Worm (Caenorhabditis elegans) whole organism, L4 larva: ENCODE measurements around the gene F55A11.1.

ENCODE experiments used
- F10B5.3 ChIP-seq: sonication (generic microtip); optimal IDR thresholded peaks from 2 replicates; lab custom pipeline; 2016; ENCODE audit warnings: mild to moderate bottlenecking, missing genetic modification characterization, missing compliant biosample characterization
- F26F4.8 ChIP-seq: fragments of 200-800 bp; sonication (Bioruptor generic); conservative IDR thresholded peaks from 2 replicates; pipeline ENCODE4 v1.3.6; 2022; ENCODE audit warnings: missing genetic modification characterization, missing compliant biosample characterization
- F44E2.7 ChIP-seq: fragments of 200-800 bp; sonication (Bioruptor generic); IDR thresholded peaks from 2 replicates; pipeline ENCODE4 v2.1.2; 2022; ENCODE audit warnings: missing genetic modification characterization, missing compliant biosample characterization
- F49E8.2 ChIP-seq: sonication (generic microtip); optimal IDR thresholded peaks from 2 replicates; lab custom pipeline; 2016; ENCODE audit warnings: missing compliant biosample characterization, mild to moderate bottlenecking, missing genetic modification characterization, borderline replicate concordance
- R02D3.7 ChIP-seq: fragments of 150-350 bp; sonication (generic microtip); optimal IDR thresholded peaks from 3 replicates; lab custom pipeline; 2014; ENCODE audit warnings: missing biosample characterization, missing genetic modification characterization
- Y105C5A.15 ChIP-seq: fragments of 200-800 bp; sonication (Bioruptor generic); IDR thresholded peaks from 2 replicates; pipeline ENCODE4 v1.3.6; 2022; ENCODE audit warnings: missing genetic modification characterization, missing compliant biosample characterization
- Y5F2A.4 ChIP-seq: fragments of 200-800 bp; sonication (Bioruptor generic); optimal IDR thresholded peaks from 2 replicates; lab custom pipeline; 2018; ENCODE audit warnings: mild to moderate bottlenecking, missing genetic modification characterization, missing compliant biosample characterization
- ZK337.2 ChIP-seq: fragments of 200-800 bp; sonication (Bioruptor generic); IDR thresholded peaks from 2 replicates; pipeline ENCODE4 v1.3.6; 2022; ENCODE audit warnings: missing genetic modification reagents, missing genetic modification characterization, missing compliant biosample characterization
- aha-1 ChIP-seq: fragments of 150-350 bp; peaks from one replicate; lab custom pipeline; 2014; ENCODE audit warnings: missing biosample characterization, missing genetic modification characterization
- aly-2 ChIP-seq: sonication (generic microtip); optimal IDR thresholded peaks from 2 replicates; lab custom pipeline; 2018; ENCODE audit warnings: missing biosample characterization, missing genetic modification characterization
- arid-1 ChIP-seq: fragments of 200-800 bp; sonication (Bioruptor generic); conservative IDR thresholded peaks from 2 replicates; pipeline ENCODE4 v1.3.6; 2022; ENCODE audit warnings: missing genetic modification reagents, missing genetic modification characterization, missing compliant biosample characterization
- ceh-20 ChIP-seq: fragments of 200-800 bp; sonication (Bioruptor generic); IDR thresholded peaks from 2 replicates; pipeline ENCODE4 v1.3.6; 2022; ENCODE audit warnings: missing genetic modification reagents, missing genetic modification characterization, missing compliant biosample characterization
- ceh-28 ChIP-seq: fragments of 150-350 bp; optimal IDR thresholded peaks from 2 replicates; lab custom pipeline; 2014; ENCODE audit warnings: missing biosample characterization, missing genetic modification reagents, missing genetic modification characterization
- ceh-44 ChIP-seq: fragments of 200-800 bp; sonication (Bioruptor generic); IDR thresholded peaks from 2 replicates; pipeline ENCODE4 v1.3.6; 2022; ENCODE audit warnings: missing genetic modification reagents, missing genetic modification characterization, missing compliant biosample characterization
- daf-12 ChIP-seq: fragments of 150-350 bp; optimal IDR thresholded peaks from 2 replicates; lab custom pipeline; 2014; ENCODE audit warnings: missing biosample characterization, missing genetic modification reagents, missing genetic modification characterization
- daf-16 ChIP-seq, 3 experiments: sonication (generic microtip); optimal IDR thresholded peaks; 2 replicates each; lab custom pipeline; 2016 to 2017; ENCODE audit warnings: missing genetic modification characterization in 3 of 3, missing genetic modification reagents in 3 of 3, mild to moderate bottlenecking in 2 of 3, missing compliant biosample characterization in 2 of 3, missing biosample characterization in 1 of 3, moderate library complexity in 1 of 3
- daf-19 ChIP-seq: fragments of 200-800 bp; sonication (Bioruptor generic); conservative IDR thresholded peaks from 2 replicates; pipeline ENCODE4 v1.3.6; 2022; ENCODE audit warnings: missing genetic modification characterization, missing compliant biosample characterization
- daf-8 ChIP-seq: fragments of 200-800 bp; sonication (Bioruptor generic); IDR thresholded peaks from 2 replicates; pipeline ENCODE4 v1.3.6; 2022; ENCODE audit warnings: missing genetic modification characterization, missing compliant biosample characterization
- dmd-8 ChIP-seq: fragments of 200-800 bp; sonication (Bioruptor generic); IDR thresholded peaks from 2 replicates; pipeline ENCODE4 v1.3.6; 2022; ENCODE audit warnings: missing genetic modification characterization, missing compliant biosample characterization
- dpl-1 ChIP-seq: fragments of 150-350 bp; optimal IDR thresholded peaks from 2 replicates; lab custom pipeline; 2014; ENCODE audit warnings: missing biosample characterization, missing genetic modification reagents, missing genetic modification characterization
- dve-1 ChIP-seq: sonication (generic microtip); optimal IDR thresholded peaks from 2 replicates; lab custom pipeline; 2017; ENCODE audit warnings: antibody characterized with exemption, mild to moderate bottlenecking, missing genetic modification characterization, missing compliant biosample characterization; ENCODE audit not compliant: insufficient read depth
- hlh-11 ChIP-seq: fragments of 200-800 bp; sonication (Bioruptor generic); optimal IDR thresholded peaks from 2 replicates; lab custom pipeline; 2018; ENCODE audit warnings: mild to moderate bottlenecking, missing genetic modification characterization, missing compliant biosample characterization
- lir-3 ChIP-seq: sonication (generic microtip); optimal IDR thresholded peaks from 2 replicates; lab custom pipeline; 2016; ENCODE audit warnings: mild to moderate bottlenecking, missing genetic modification characterization, missing compliant biosample characterization
- lsy-2 ChIP-seq, 2 experiments: fragments of 150-350 bp in 1 of 2; sonication (generic microtip) in 1 of 2; optimal IDR thresholded peaks; 2 replicates each; lab custom pipeline; 2014 to 2017; ENCODE audit warnings: missing biosample characterization in 2 of 2, missing genetic modification characterization in 2 of 2
- madf-5 ChIP-seq, 2 experiments: fragments of 200-800 bp; sonication (Bioruptor generic); IDR thresholded peaks; 2 replicates each; pipeline ENCODE4 v1.3.6; 2022; ENCODE audit warnings: missing compliant biosample characterization in 2 of 2, missing genetic modification characterization in 2 of 2
- mdl-1 ChIP-seq, 2 experiments: fragments of 150-350 bp in 1 of 2; sonication (generic microtip) in 1 of 2; optimal IDR thresholded peaks; 2 replicates each; lab custom pipeline; 2014 to 2017; ENCODE audit warnings: missing biosample characterization in 2 of 2, missing genetic modification characterization in 2 of 2
- mdt-29 ChIP-seq: fragments of 200-800 bp; sonication (Bioruptor generic); IDR thresholded peaks from 2 replicates; pipeline ENCODE4 v1.3.6; 2022; ENCODE audit warnings: missing genetic modification reagents, missing genetic modification characterization, missing compliant biosample characterization
- mep-1 ChIP-seq: fragments of 150-350 bp; sonication (generic microtip); optimal IDR thresholded peaks from 3 replicates; lab custom pipeline; 2014; ENCODE audit warnings: missing biosample characterization, missing genetic modification characterization
- mxl-3 ChIP-seq: fragments of 200-800 bp; sonication (Bioruptor generic); optimal IDR thresholded peaks from 2 replicates; lab custom pipeline; 2018; ENCODE audit warnings: mild to moderate bottlenecking, missing genetic modification characterization, missing compliant biosample characterization
- nhr-11 ChIP-seq: fragments of 150-350 bp; optimal IDR thresholded peaks from 2 replicates; lab custom pipeline; 2014; ENCODE audit warnings: missing biosample characterization, missing genetic modification characterization
- nhr-25 ChIP-seq: sonication (generic microtip); optimal IDR thresholded peaks from 2 replicates; lab custom pipeline; 2017; ENCODE audit warnings: missing genetic modification characterization, mild to moderate bottlenecking, missing compliant biosample characterization, antibody characterized with exemption, moderate library complexity, borderline replicate concordance; ENCODE audit not compliant: insufficient read depth
- nhr-28 ChIP-seq: fragments of 150-350 bp; optimal IDR thresholded peaks from 2 replicates; lab custom pipeline; 2014; ENCODE audit warnings: missing biosample characterization, missing genetic modification characterization
- nhr-42 ChIP-seq: fragments of 200-800 bp; sonication (Bioruptor generic); IDR thresholded peaks from 2 replicates; pipeline ENCODE4 v1.3.6; 2022; ENCODE audit warnings: missing genetic modification characterization, missing compliant biosample characterization
- nhr-48 ChIP-seq: sonication (generic microtip); optimal IDR thresholded peaks from 2 replicates; lab custom pipeline; 2016; ENCODE audit warnings: mild to moderate bottlenecking, missing genetic modification characterization, missing compliant biosample characterization
- saeg-2 ChIP-seq: fragments of 200-800 bp; sonication (Bioruptor generic); IDR thresholded peaks from 2 replicates; pipeline ENCODE4 v1.3.6; 2022; ENCODE audit warnings: missing genetic modification reagents, missing genetic modification characterization, missing compliant biosample characterization
- spr-3 ChIP-seq: fragments of 200-800 bp; sonication (Bioruptor generic); optimal IDR thresholded peaks from 2 replicates; lab custom pipeline; 2018; ENCODE audit warnings: mild to moderate bottlenecking, missing genetic modification characterization, missing compliant biosample characterization
- tag-97 ChIP-seq: fragments of 200-800 bp; sonication (Bioruptor generic); IDR thresholded peaks from 2 replicates; pipeline ENCODE4 v1.3.6; 2022; ENCODE audit warnings: missing genetic modification characterization, missing compliant biosample characterization
- tra-1 ChIP-seq: fragments of 200-800 bp; sonication (Bioruptor generic); IDR thresholded peaks from 2 replicates; pipeline ENCODE4 v1.3.6; 2022; ENCODE audit warnings: missing genetic modification reagents, missing genetic modification characterization, missing compliant biosample characterization
- unc-62 ChIP-seq, 3 experiments: fragments of 150-350 bp in 1 of 3; sonication (generic microtip); optimal IDR thresholded peaks in 2 of 3; peaks in 1 of 3; 1 replicate in 1 of 3; 2 replicates in 2 of 3; lab custom pipeline; 2014 to 2017; ENCODE audit warnings: missing biosample characterization in 3 of 3, missing genetic modification characterization in 3 of 3, missing genetic modification reagents in 3 of 3, missing genotype in 1 of 3
- vab-7 ChIP-seq: fragments of 200-800 bp; sonication (Bioruptor generic); IDR thresholded peaks from 2 replicates; pipeline ENCODE4 v1.3.6; 2022; ENCODE audit warnings: missing genetic modification reagents, missing genetic modification characterization, missing compliant biosample characterization
- zag-1 ChIP-seq: fragments of 150-350 bp; optimal IDR thresholded peaks from 2 replicates; lab custom pipeline; 2014; ENCODE audit warnings: missing biosample characterization, missing genetic modification characterization
- zfp-2 ChIP-seq: sonication (generic microtip); optimal IDR thresholded peaks from 2 replicates; lab custom pipeline; 2016; ENCODE audit warnings: mild to moderate bottlenecking, missing genetic modification characterization, missing compliant biosample characterization
- zfp-3 ChIP-seq: fragments of 200-800 bp; sonication (Bioruptor generic); conservative IDR thresholded peaks from 2 replicates; pipeline ENCODE4 v1.3.6; 2022; ENCODE audit warnings: missing genetic modification reagents, missing genetic modification characterization, missing compliant biosample characterization
- zip-11 ChIP-seq: fragments of 200-800 bp; sonication (Bioruptor generic); IDR thresholded peaks from 2 replicates; pipeline ENCODE4 v1.3.6; 2022; ENCODE audit warnings: missing genetic modification characterization, missing compliant biosample characterization
- zip-2 ChIP-seq: fragments of 150-350 bp; optimal IDR thresholded peaks from 2 replicates; lab custom pipeline; 2014; ENCODE audit warnings: missing biosample characterization, missing genetic modification characterization
- ztf-11 ChIP-seq: fragments of 150-350 bp; optimal IDR thresholded peaks from 2 replicates; lab custom pipeline; 2014; ENCODE audit warnings: missing biosample characterization, missing genetic modification characterization
- ztf-7 ChIP-seq: fragments of 150-350 bp; optimal IDR thresholded peaks from 2 replicates; lab custom pipeline; 2014; ENCODE audit warnings: missing biosample characterization, missing genetic modification characterization

F55A11.1 gene

ce11 chrV:11801076-11801849 lies 37.1 kb upstream of the F55A11.1 start:
- TF ChIP-seq aha-1 (peak; percentile 91), hlh-11 (tag; lab: Kevin White, UChicago) (peak; percentile 47), F49E8.2 (no peak), dve-1 (peak; percentile 51), mdt-29 (GFP tag; lab: Robert Waterston, UW) (no peak), nhr-42 (0 out of 2 replicates have a peak, but pooled peaks have one; percentile 35), arid-1 (GFP tag; lab: Robert Waterston, UW) (no peak), aly-2 (tag; lab: Kevin White, UChicago) (no peak), mdl-1 (tag; optimal IDR thresholded peaks at IDR 0.05; lab: Kevin White, UChicago) (peak in 1 of 2 experiments; percentile 18), zip-2 (tag; lab: Kevin White, UChicago) (no peak), lsy-2 (tag; optimal IDR thresholded peaks at IDR 0.05; lab: Kevin White, UChicago) (peak; percentile 18 to 56), lir-3 (tag; lab: Kevin White, UChicago) (no peak), daf-12 (tag; lab: Kevin White, UChicago) (no peak), mxl-3 (peak; percentile 23), unc-62 (GFP tag; optimal IDR thresholded peaks at IDR 0.05 in 1 of 2; lab: Kevin White, UChicago) (peak in 1 of 2 experiments; percentile 60), unc-62 (tag; optimal IDR thresholded peaks at IDR 0.05; lab: Kevin White, UChicago) (no peak), vab-7 (GFP tag; lab: Robert Waterston, UW) (no peak), nhr-48 (tag; lab: Kevin White, UChicago) (peak; percentile 83)
- TF ChIP-seq, all 104 proteins: peak for 9

- TF ChIP-seq ztf-7 (no peak), dpl-1 (GFP tag; lab: Kevin White, UChicago) (no peak), ztf-11 (no peak), lir-3 (tag; lab: Kevin White, UChicago) (no peak), daf-8 (no peak), nhr-28 (tag; lab: Kevin White, UChicago) (peak; percentile 28), F26F4.8 (GFP tag; lab: Robert Waterston, UW) (no peak), F44E2.7 (GFP tag; lab: Robert Waterston, UW) (no peak), ZK337.2 (GFP tag; lab: Robert Waterston, UW) (no peak), spr-3 (GFP tag; lab: Kevin White, UChicago) (no peak), nhr-25 (tag; lab: Kevin White, UChicago) (no peak), tra-1 (GFP tag; lab: Robert Waterston, UW) (no peak), mdl-1 (tag; optimal IDR thresholded peaks at IDR 0.05; lab: Kevin White, UChicago) (peak in 1 of 2 experiments; percentile 17), F10B5.3 (tag; lab: Kevin White, UChicago) (no peak), zfp-3 (GFP tag; lab: Robert Waterston, UW) (no peak), ceh-44 (GFP tag; lab: Robert Waterston, UW) (no peak), ceh-20 (GFP tag; lab: Robert Waterston, UW) (no peak), nhr-48 (tag; lab: Kevin White, UChicago) (peak; percentile 56), dve-1 (peak; percentile 1), lsy-2 (tag; optimal IDR thresholded peaks at IDR 0.05; lab: Kevin White, UChicago) (peak in 1 of 2 experiments; percentile 34), R02D3.7 (tag; lab: Kevin White, UChicago) (no peak), ceh-28 (tag; lab: Kevin White, UChicago) (no peak), Y105C5A.15 (GFP tag; lab: Robert Waterston, UW) (no peak), nhr-11 (tag; lab: Kevin White, UChicago) (no peak), daf-19 (GFP tag; lab: Robert Waterston, UW) (no peak), zip-2 (tag; lab: Kevin White, UChicago) (no peak), aha-1 (no peak), zip-11 (GFP tag; lab: Robert Waterston, UW) (no peak), tag-97 (GFP tag; lab: Robert Waterston, UW) (no peak), mxl-3 (no peak), Y5F2A.4 (GFP tag; lab: Kevin White, UChicago) (no peak), zfp-2 (no peak), dmd-8 (GFP tag; lab: Robert Waterston, UW) (no peak), saeg-2 (no peak), daf-16 (GFP tag; optimal IDR thresholded peaks at IDR 0.05; lab: Kevin White, UChicago) (no peak), daf-16 (tag; optimal IDR thresholded peaks at IDR 0.05; lab: Kevin White, UChicago) (no peak), madf-5 (GFP tag; IDR thresholded peaks at IDR 0.05; lab: Robert Waterston, UW) (no peak), mep-1 (tag; lab: Kevin White, UChicago) (no peak), zag-1 (tag; lab: Kevin White, UChicago) (no peak)
Observed at ce11 chrV:11800486-11800885, 36.3 kb upstream of the F55A11.1 start.
